Worm (Caenorhabditis elegans): ENCODE measurements around the gene dct-18.

- TF ChIP-seq lin-13 (tag; optimal IDR thresholded peaks at IDR 0.05) (peak; percentile 89), mep-1 (tag; optimal IDR thresholded peaks at IDR 0.05) (peak; percentile 57), elt-1 (tag; optimal IDR thresholded peaks at IDR 0.05; ENCODE audit: borderline replicate concordance, insufficient read depth) (no peak), pha-4 (tag; optimal IDR thresholded peaks at IDR 0.05) (peak; percentile 76), snpc-4 (tag; optimal IDR thresholded peaks at IDR 0.05) (no peak), ham-2 (GFP tag; optimal IDR thresholded peaks at IDR 0.05) (peak; percentile 69), ztf-11 (tag; optimal IDR thresholded peaks at IDR 0.05) (peak; percentile 29), unc-39 (tag; optimal IDR thresholded peaks at IDR 0.05) (no peak)
Observed at ce11 chrII:12944587-12945126, 13.0 kb downstream of the dct-18 start.

Data from whole organism, mixed stage, embryonic.